Fruit fly (Drosophila melanogaster) whole organism, embryonic: Measurements from ENCODE around the gene Crz.

Experiments used
- Atf-2 ChIP-seq: fragments of 200-800 bp; sonication (Bioruptor generic); optimal IDR thresholded peaks from 2 replicates; lab custom pipeline; 2016; ENCODE audit warnings: missing biosample characterization, missing genetic modification characterization
- Atf6 ChIP-seq: fragments of 200-800 bp; sonication (Bioruptor generic); IDR thresholded peaks from 2 replicates; pipeline ENCODE4 v1.3.6; 2022; ENCODE audit warnings: missing biosample characterization, missing genetic modification characterization
- BEAF-32 ChIP-seq: fragments of 200-800 bp; sonication (Bioruptor generic); optimal IDR thresholded peaks from 3 replicates; lab custom pipeline; 2017; ENCODE audit warnings: missing biosample characterization, missing genetic modification characterization, mild to moderate bottlenecking, moderate library complexity, missing genetic modification reagents
- Bgb ChIP-seq: fragments of 200-800 bp; sonication (Bioruptor generic); IDR thresholded peaks from 2 replicates; pipeline ENCODE4 v1.3.6; 2022; ENCODE audit warnings: missing biosample characterization, missing genetic modification characterization; ENCODE audit not compliant: partially characterized antibody
- CG12299 ChIP-seq: fragments of 200-800 bp; sonication (Bioruptor generic); optimal IDR thresholded peaks from 2 replicates; lab custom pipeline; 2018; ENCODE audit warnings: missing biosample characterization, mild to moderate bottlenecking, missing genetic modification characterization
- CG12659 ChIP-seq: fragments of 200-800 bp; sonication (Bioruptor generic); optimal IDR thresholded peaks from 3 replicates; lab custom pipeline; 2017; ENCODE audit warnings: mild to moderate bottlenecking, missing biosample characterization, missing genetic modification reagents, missing genetic modification characterization
- CG15514 ChIP-seq: fragments of 200-800 bp; sonication (Bioruptor generic); optimal IDR thresholded peaks from 3 replicates; lab custom pipeline; 2017; ENCODE audit warnings: missing biosample characterization, missing genetic modification characterization, mild to moderate bottlenecking, moderate library complexity, missing genetic modification reagents
- CG17568 ChIP-seq: fragments of 200-800 bp; sonication (Bioruptor generic); optimal IDR thresholded peaks from 2 replicates; lab custom pipeline; 2018; ENCODE audit warnings: missing biosample characterization, mild to moderate bottlenecking, missing genetic modification characterization, moderate library complexity
- CG2202 ChIP-seq: fragments of 200-800 bp; sonication (Bioruptor generic); optimal IDR thresholded peaks from 2 replicates; lab custom pipeline; 2018; ENCODE audit warnings: missing biosample characterization, mild to moderate bottlenecking, missing genetic modification characterization
- CG30020 ChIP-seq: fragments of 200-800 bp; optimal IDR thresholded peaks from 2 replicates; lab custom pipeline; 2019; ENCODE audit warnings: missing biosample characterization, mild to moderate bottlenecking, missing genetic modification characterization, moderate library complexity
- CG3995 ChIP-seq: fragments of 200-800 bp; sonication (Bioruptor generic); optimal IDR thresholded peaks from 3 replicates; lab custom pipeline; 2016; ENCODE audit warnings: missing biosample characterization, missing genetic modification characterization
- CG42726 ChIP-seq: fragments of 200-800 bp; sonication (Bioruptor generic); IDR thresholded peaks from 2 replicates; pipeline ENCODE4 v1.3.6; 2022; ENCODE audit warnings: missing biosample characterization, missing genetic modification characterization; ENCODE audit not compliant: partially characterized antibody
- CG43689 ChIP-seq: fragments of 200-800 bp; sonication (Bioruptor generic); IDR thresholded peaks from 2 replicates; pipeline ENCODE4 v1.3.6; 2022; ENCODE audit warnings: missing biosample characterization, missing genetic modification characterization
- CG8089 ChIP-seq: fragments of 200-800 bp; sonication (Bioruptor generic); optimal IDR thresholded peaks from 3 replicates; lab custom pipeline; 2016; ENCODE audit warnings: missing biosample characterization, missing genetic modification characterization
- CoRest ChIP-seq: fragments of 200-800 bp; sonication (Bioruptor generic); optimal IDR thresholded peaks from 3 replicates; lab custom pipeline; 2018; ENCODE audit warnings: missing biosample characterization, mild to moderate bottlenecking, missing genetic modification characterization, moderate library complexity
- D ChIP-seq, 2 experiments: fragments of 200-800 bp in 1 of 2; fragments of >200 bp in 1 of 2; sonication (Bioruptor generic) in 1 of 2; optimal IDR thresholded peaks; 2 replicates in 1 of 2; 3 replicates in 1 of 2; lab custom pipeline; 2017; ENCODE audit warnings: mild to moderate bottlenecking in 1 of 2, missing biosample characterization in 1 of 2, missing genetic modification characterization in 1 of 2, missing genetic modification reagents in 1 of 2
- Dp ChIP-seq: fragments of 200-800 bp; sonication (Bioruptor generic); optimal IDR thresholded peaks from 2 replicates; lab custom pipeline; 2018; ENCODE audit warnings: missing biosample characterization, mild to moderate bottlenecking, missing genetic modification characterization, moderate library complexity
- Elba2 ChIP-seq: fragments of 200-800 bp; sonication (Bioruptor generic); optimal IDR thresholded peaks from 3 replicates; lab custom pipeline; 2016; ENCODE audit warnings: missing biosample characterization, missing genetic modification characterization
- Gug ChIP-seq: fragments of 200-800 bp; sonication (Bioruptor generic); IDR thresholded peaks from 4 replicates; pipeline ENCODE4 v1.3.6; 2022; ENCODE audit warnings: missing biosample characterization, missing genetic modification characterization
- H2.0 ChIP-seq: fragments of 200-800 bp; sonication (Bioruptor generic); IDR thresholded peaks from 2 replicates; pipeline ENCODE4 v1.3.6; 2022; ENCODE audit warnings: missing biosample characterization, missing genetic modification characterization
- MBD-R2 ChIP-seq: fragments of 200-800 bp; sonication (Bioruptor generic); IDR thresholded peaks from 2 replicates; pipeline ENCODE4 v1.3.6; 2022; ENCODE audit warnings: missing biosample characterization, missing genetic modification characterization
- Mrtf ChIP-seq: fragments of 200-800 bp; sonication (Bioruptor generic); IDR thresholded peaks from 3 replicates; pipeline ENCODE4 v1.3.6; 2022; ENCODE audit warnings: missing biosample characterization, missing genetic modification characterization
- Myb ChIP-seq: fragments of 200-800 bp; sonication (Bioruptor generic); optimal IDR thresholded peaks from 2 replicates; lab custom pipeline; 2016; ENCODE audit warnings: missing biosample characterization, missing genetic modification characterization
- NK7.1 ChIP-seq: fragments of 200-800 bp; sonication (Bioruptor generic); optimal IDR thresholded peaks from 3 replicates; lab custom pipeline; 2016; ENCODE audit warnings: missing biosample characterization, missing genetic modification characterization
- Side ChIP-seq: fragments of 200-800 bp; sonication (Bioruptor generic); optimal IDR thresholded peaks from 2 replicates; lab custom pipeline; 2016; ENCODE audit warnings: missing biosample characterization, missing genetic modification characterization
- Trl ChIP-seq, 3 experiments: fragments of >200 bp in 2 of 3; fragments of 200-800 bp in 1 of 3; sonication (Bioruptor generic) in 1 of 3; optimal IDR thresholded peaks; 2 replicates in 1 of 3; 3 replicates in 2 of 3; lab custom pipeline; 2016 to 2017; ENCODE audit warnings: missing biosample characterization in 1 of 3, missing genetic modification characterization in 1 of 3
- Xbp1 ChIP-seq: fragments of 200-800 bp; sonication (Bioruptor generic); optimal IDR thresholded peaks from 3 replicates; lab custom pipeline; 2016; ENCODE audit warnings: missing biosample characterization, mild to moderate bottlenecking, missing genetic modification characterization
- ac ChIP-seq: fragments of 200-800 bp; sonication (Bioruptor generic); optimal IDR thresholded peaks from 3 replicates; lab custom pipeline; 2017; ENCODE audit warnings: missing biosample characterization, mild to moderate bottlenecking, missing genetic modification characterization
- cad ChIP-seq: fragments of >200 bp; optimal IDR thresholded peaks from 2 replicates; lab custom pipeline; 2017; ENCODE audit warnings: missing biosample characterization, missing genetic modification characterization
- chm ChIP-seq: fragments of 200-800 bp; sonication (Bioruptor generic); IDR thresholded peaks from 2 replicates; pipeline ENCODE4 v1.3.6; 2022; ENCODE audit warnings: missing biosample characterization, missing genetic modification characterization
- dm ChIP-seq: fragments of 200-800 bp; sonication (Bioruptor generic); optimal IDR thresholded peaks from 3 replicates; lab custom pipeline; 2016; ENCODE audit warnings: missing biosample characterization, missing genetic modification characterization
- dysf ChIP-seq: fragments of 200-800 bp; sonication (Bioruptor generic); IDR thresholded peaks from 3 replicates; pipeline ENCODE4 v1.3.6; 2022; ENCODE audit warnings: missing biosample characterization, missing genetic modification characterization
- eve ChIP-seq, 2 experiments: fragments of >200 bp; optimal IDR thresholded peaks; 2 replicates each; lab custom pipeline; 2017; ENCODE audit warnings: missing biosample characterization in 2 of 2, missing genetic modification characterization in 2 of 2
- fd3F ChIP-seq: fragments of 200-800 bp; sonication (Bioruptor generic); optimal IDR thresholded peaks from 2 replicates; lab custom pipeline; 2018; ENCODE audit warnings: missing biosample characterization, mild to moderate bottlenecking, missing genetic modification characterization, moderate library complexity
- gfzf ChIP-seq: fragments of 200-800 bp; sonication (Bioruptor generic); optimal IDR thresholded peaks from 2 replicates; lab custom pipeline; 2016; ENCODE audit warnings: missing biosample characterization, mild to moderate bottlenecking, missing genetic modification characterization, moderate library complexity
- insv ChIP-seq, 2 experiments: fragments of 200-800 bp; sonication (Bioruptor generic); optimal IDR thresholded peaks; 3 replicates each; lab custom pipeline; 2016 to 2018; ENCODE audit warnings: missing biosample characterization in 2 of 2, missing genetic modification characterization in 2 of 2
- jigr1 ChIP-seq: fragments of 200-800 bp; sonication (Bioruptor generic); IDR thresholded peaks from 3 replicates; pipeline ENCODE4 v1.3.6; 2022; ENCODE audit warnings: missing biosample characterization, missing genetic modification characterization
- knrl ChIP-seq: fragments of 200-800 bp; sonication (Bioruptor generic); IDR thresholded peaks from 3 replicates; pipeline ENCODE4 v1.3.6; 2022; ENCODE audit warnings: missing biosample characterization, missing genetic modification characterization; ENCODE audit not compliant: partially characterized antibody
- nerfin-2 ChIP-seq: fragments of 200-800 bp; sonication (Bioruptor generic); IDR thresholded peaks from 2 replicates; pipeline ENCODE4 v1.3.6; 2022; ENCODE audit warnings: missing biosample characterization, missing genetic modification characterization; ENCODE audit not compliant: partially characterized antibody
- onecut ChIP-seq: fragments of 200-800 bp; sonication (Bioruptor generic); IDR thresholded peaks from 2 replicates; pipeline ENCODE4 v1.3.6; 2022; ENCODE audit warnings: missing biosample characterization, missing genetic modification characterization
- pb ChIP-seq: fragments of 200-800 bp; sonication (Bioruptor generic); optimal IDR thresholded peaks from 3 replicates; lab custom pipeline; 2016; ENCODE audit warnings: missing biosample characterization, missing genetic modification characterization
- peb ChIP-seq: fragments of 200-800 bp; sonication (Bioruptor generic); IDR thresholded peaks from 2 replicates; pipeline ENCODE4 v1.3.6; 2022; ENCODE audit warnings: missing biosample characterization, missing genetic modification characterization
- pros ChIP-seq: fragments of 200-800 bp; sonication (Bioruptor generic); optimal IDR thresholded peaks from 3 replicates; lab custom pipeline; 2019; ENCODE audit warnings: missing biosample characterization, mild to moderate bottlenecking, missing genetic modification characterization, moderate library complexity
- pum ChIP-seq: fragments of 200-800 bp; sonication (Bioruptor generic); optimal IDR thresholded peaks from 2 replicates; lab custom pipeline; 2016; ENCODE audit warnings: missing biosample characterization, missing genetic modification characterization
- pzg ChIP-seq: fragments of 200-800 bp; sonication (Bioruptor generic); optimal IDR thresholded peaks from 3 replicates; lab custom pipeline; 2018; ENCODE audit warnings: missing biosample characterization, mild to moderate bottlenecking, missing genetic modification characterization, moderate library complexity
- rib ChIP-seq: fragments of 200-800 bp; sonication (Bioruptor generic); IDR thresholded peaks from 2 replicates; pipeline ENCODE4 v1.3.6; 2022; ENCODE audit warnings: missing biosample characterization, missing genetic modification characterization
- sim ChIP-seq: fragments of 200-800 bp; sonication (Bioruptor generic); IDR thresholded peaks from 2 replicates; pipeline ENCODE4 v1.3.6; 2022; ENCODE audit warnings: missing biosample characterization, missing genetic modification characterization
- unc-4 ChIP-seq: fragments of 200-800 bp; sonication (Bioruptor generic); IDR thresholded peaks from 2 replicates; pipeline ENCODE4 v1.3.6; 2022; ENCODE audit warnings: missing biosample characterization, missing genetic modification characterization; ENCODE audit not compliant: partially characterized antibody

Gene Crz

dm6 chr3R:14298078-14298896, 16.4 kb upstream of the Crz start:
- TF ChIP-seq NK7.1 (no peak), unc-4 (GFP tag; lab: Robert Waterston, UW) (0 out of 2 replicates have a peak, but pooled peaks have one; percentile 26), nerfin-2 (no peak), pzg (GFP tag; lab: Kevin White, UChicago) (peak; percentile 46), Trl (optimal IDR thresholded peaks at IDR 0.05; lab: Kevin White, UChicago) (peak; percentile 39 to 46), Trl (GFP tag; optimal IDR thresholded peaks at IDR 0.05; lab: Kevin White, UChicago) (no peak), insv (GFP tag; optimal IDR thresholded peaks at IDR 0.05; lab: Kevin White, UChicago) (peak in 1 of 2 experiments; percentile 36), eve (GFP tag; optimal IDR thresholded peaks at IDR 0.05; lab: Kevin White, UChicago) (no peak), fd3F (GFP tag; lab: Kevin White, UChicago) (no peak), Bgb (GFP tag; lab: Robert Waterston, UW) (no peak), CG30020 (tag; lab: Kevin White, UChicago) (no peak), CG3995 (GFP tag; lab: Kevin White, UChicago) (peak; percentile 67), CG15514 (GFP tag; lab: Kevin White, UChicago) (peak; percentile 34), MBD-R2 (GFP tag; lab: Robert Waterston, UW) (peak; percentile 46; the same call in 1 of the 2 replicates), chm (GFP tag; lab: Robert Waterston, UW) (peak; percentile 58; the same call in 1 of the 2 replicates), sim (GFP tag; lab: Robert Waterston, UW) (no peak), knrl (GFP tag; lab: Robert Waterston, UW) (0 out of 3 replicates have a peak, but pooled peaks have one; percentile 23), Myb (GFP tag; lab: Kevin White, UChicago) (peak; percentile 30), cad (GFP tag; lab: Kevin White, UChicago) (no peak), CG8089 (no peak), Atf-2 (GFP tag; lab: Kevin White, UChicago) (no peak), pum (GFP tag; lab: Kevin White, UChicago) (no peak), CG12659 (GFP tag; lab: Kevin White, UChicago) (no peak), Dp (GFP tag; lab: Kevin White, UChicago) (peak; percentile 94), CG43689 (GFP tag; lab: Robert Waterston, UW) (no peak), CG12299 (no peak), onecut (no peak), Elba2 (GFP tag; lab: Kevin White, UChicago) (peak; percentile 86), Side (GFP tag; lab: Kevin White, UChicago) (peak; percentile 4), gfzf (GFP tag; lab: Kevin White, UChicago) (peak; percentile 56), CG17568 (GFP tag; lab: Kevin White, UChicago) (no peak), CoRest (no peak), Xbp1 (GFP tag; lab: Kevin White, UChicago) (no peak), dysf (GFP tag; lab: Robert Waterston, UW) (no peak), peb (GFP tag; lab: Robert Waterston, UW) (no peak), dm (GFP tag; lab: Kevin White, UChicago) (no peak), Atf6 (no peak), jigr1 (no peak), pros (GFP tag; lab: Kevin White, UChicago) (no peak), H2.0 (GFP tag; lab: Robert Waterston, UW) (no peak), CG42726 (GFP tag; lab: Robert Waterston, UW) (no peak), Mrtf (GFP tag; lab: Robert Waterston, UW) (no peak), Gug (GFP tag; lab: Robert Waterston, UW) (no peak), rib (GFP tag; lab: Robert Waterston, UW) (peak; percentile 28; the same call in 1 of the 2 replicates), CG2202 (no peak), pb (GFP tag; lab: Kevin White, UChicago) (no peak), ac (GFP tag; lab: Kevin White, UChicago) (no peak), BEAF-32 (peak; percentile 29), D (optimal IDR thresholded peaks at IDR 0.05; lab: Kevin White, UChicago) (no peak), D (GFP tag; optimal IDR thresholded peaks at IDR 0.05; lab: Kevin White, UChicago) (no peak)
